Worm (Caenorhabditis elegans): Measurements from ENCODE around the gene mca-3.
A peak's percentile ranks its signal among the peaks of the same experiment; 100 is the strongest.

mca-3 gene

DNA sequence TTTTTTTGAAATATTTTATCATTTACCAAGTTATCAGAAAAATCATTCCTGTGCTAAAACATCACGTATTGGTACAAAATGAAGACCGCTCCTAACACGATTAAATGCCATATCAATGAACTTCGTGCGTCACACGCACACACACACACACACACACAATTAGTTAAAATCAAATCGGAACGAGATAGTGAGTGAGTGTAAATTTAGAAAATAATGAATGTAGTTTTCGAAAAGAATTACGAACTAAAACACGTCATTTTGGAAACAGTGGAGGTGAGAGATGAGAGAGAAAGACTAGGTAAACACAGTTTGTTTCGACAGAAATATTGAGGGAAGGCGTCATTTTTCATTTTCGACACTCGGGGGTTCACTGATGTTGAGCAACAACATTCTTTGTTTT lies 33.9 kb upstream of the mca-3 start:
- TF ChIP-seq hmg-20 (GFP tag; IDR thresholded peaks at IDR 0.05) (no peak), ztf-28 (GFP tag; IDR thresholded peaks at IDR 0.05) (no peak), F10E7.11 (tag; optimal IDR thresholded peaks at IDR 0.05) (no peak), nhr-80 (tag; optimal IDR thresholded peaks at IDR 0.05) (peak; percentile 68), nfyb-1 (GFP tag; IDR thresholded peaks at IDR 0.05) (0 out of 2 replicates have a peak, but pooled peaks have one; percentile 32), efl-1 (GFP tag; optimal IDR thresholded peaks at IDR 0.05) (no peak)

DNA sequence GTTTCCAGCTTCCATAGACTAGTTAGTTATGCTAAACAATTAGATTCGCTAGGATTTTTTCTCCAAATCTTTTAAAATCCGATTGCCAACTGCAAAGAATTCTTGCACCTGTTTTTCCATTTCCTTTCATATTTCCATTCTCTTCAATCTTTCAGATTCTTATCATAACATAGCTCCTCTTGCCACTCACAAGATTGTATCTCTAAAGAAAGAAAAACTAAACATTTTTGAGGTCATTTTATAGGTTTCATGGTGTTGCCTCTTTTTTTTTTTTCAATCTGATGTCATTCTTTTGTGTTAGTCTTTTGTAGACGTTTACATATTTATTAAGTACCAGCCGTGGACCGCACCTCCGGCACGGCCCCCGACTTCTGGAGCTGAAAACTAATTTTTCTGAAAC lies 32.4 kb upstream of the mca-3 start:
- TF ChIP-seq ZK185.1 (tag; optimal IDR thresholded peaks at IDR 0.05; ENCODE audit: poor library complexity, severe bottlenecking) (no peak), nhr-179 (tag; optimal IDR thresholded peaks at IDR 0.05) (no peak), bed-2 (GFP tag; IDR thresholded peaks at IDR 0.05) (no peak), F55B11.4 (tag; optimal IDR thresholded peaks at IDR 0.05; ENCODE audit: borderline replicate concordance, insufficient read depth) (no peak), Y53G8AR.9 (GFP tag; conservative IDR thresholded peaks at IDR 0.05) (no peak), efl-1 (GFP tag; optimal IDR thresholded peaks at IDR 0.05) (no peak), F57C9.4 (tag; optimal IDR thresholded peaks at IDR 0.05) (no peak), ets-4 (GFP tag; optimal IDR thresholded peaks at IDR 0.05) (no peak), snpc-4 (GFP tag; optimal IDR thresholded peaks at IDR 0.05) (no peak), snpc-4 (tag; optimal IDR thresholded peaks at IDR 0.05) (no peak), ztf-26 (tag; optimal IDR thresholded peaks at IDR 0.05) (no peak), rpc-1 (optimal IDR thresholded peaks at IDR 0.05) (no peak), rpc-1 (tag; optimal IDR thresholded peaks at IDR 0.05) (no peak), gei-17 (GFP tag; optimal IDR thresholded peaks at IDR 0.05) (no peak), ceh-40 (GFP tag; IDR thresholded peaks at IDR 0.05) (no peak)

DNA sequence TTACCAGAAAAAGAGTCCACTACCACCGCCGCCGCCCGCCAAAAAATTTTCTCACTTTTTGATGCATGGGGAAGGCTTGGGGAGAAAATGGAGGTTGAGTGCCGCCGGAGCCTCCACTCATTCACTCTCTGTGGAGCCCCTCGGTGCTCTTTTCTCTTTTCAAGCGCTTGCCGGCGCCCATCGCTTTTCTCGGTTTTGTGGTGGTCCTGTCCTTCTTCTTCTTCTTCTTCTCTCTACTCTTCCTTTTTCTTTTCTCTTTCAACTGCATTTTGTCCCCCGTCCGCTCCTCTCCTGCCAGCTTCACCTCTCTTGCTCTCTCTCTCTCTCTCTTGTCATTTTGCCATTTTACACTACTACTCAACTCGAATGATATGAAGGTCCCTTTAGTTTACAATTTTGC lies 30.6 kb upstream of the mca-3 start:
- peak; percentile 67 for TF ChIP-seq egrh-3 (GFP tag; IDR thresholded peaks at IDR 0.05)
- TF ChIP-seq ceh-79 (tag; optimal IDR thresholded peaks at IDR 0.05) = no peak
- no peak for TF ChIP-seq fkh-3 (tag; optimal IDR thresholded peaks at IDR 0.05)
- TF ChIP-seq D2030.7 (GFP tag; IDR thresholded peaks at IDR 0.05) = no peak
- TF ChIP-seq lin-26 (GFP tag; IDR thresholded peaks at IDR 0.05) = no peak
- no peak for TF ChIP-seq nhr-80 (tag; optimal IDR thresholded peaks at IDR 0.05)
- 0 out of 2 replicates have a peak, but pooled peaks have one; percentile 16 for TF ChIP-seq mcd-1 (GFP tag; IDR thresholded peaks at IDR 0.05)
- TF ChIP-seq B0336.3 (GFP tag; IDR thresholded peaks at IDR 0.05) = no peak
- no peak for TF ChIP-seq cebp-1 (GFP tag; IDR thresholded peaks at IDR 0.05)
- peak; percentile 34 for TF ChIP-seq cebp-1 (tag; optimal IDR thresholded peaks at IDR 0.05)
- peak; percentile 83 for TF ChIP-seq zfh-2 (GFP tag; conservative IDR thresholded peaks at IDR 0.05)

DNA sequence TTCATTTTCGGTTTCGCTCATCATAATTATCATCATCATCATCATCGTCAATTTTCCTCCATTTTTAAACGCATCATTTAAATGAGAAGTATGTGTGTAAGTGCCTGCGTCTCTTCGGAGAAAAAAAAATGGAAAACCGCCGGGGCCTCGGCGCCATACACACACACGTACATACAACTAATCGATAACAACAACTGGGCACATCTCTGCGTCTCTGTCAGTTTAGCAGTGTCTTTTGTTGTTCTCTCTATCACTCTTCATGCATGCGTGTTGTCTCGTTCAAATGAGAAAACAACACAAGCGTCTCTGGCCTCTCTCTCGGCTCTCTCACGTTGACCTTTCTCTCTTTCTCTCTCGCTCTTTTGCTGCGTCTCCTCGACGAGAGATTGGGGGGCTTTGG lies 27.8 kb upstream of the mca-3 start:
- no peak for TF ChIP-seq F39B2.1 (GFP tag; IDR thresholded peaks at IDR 0.05)
- no peak for TF ChIP-seq egl-18 (GFP tag; IDR thresholded peaks at IDR 0.05)
- TF ChIP-seq ztf-18 (tag; optimal IDR thresholded peaks at IDR 0.05) = peak; percentile 15
- TF ChIP-seq dox-1 (GFP tag; IDR thresholded peaks at IDR 0.05) = peak; percentile 68
- no peak for TF ChIP-seq lsl-1 (GFP tag; optimal IDR thresholded peaks at IDR 0.05)
- TF ChIP-seq nfya-1 (tag; optimal IDR thresholded peaks at IDR 0.05; ENCODE audit: borderline replicate concordance, insufficient read depth) = no peak
- peak; percentile 57 for TF ChIP-seq chd-7 (tag; optimal IDR thresholded peaks at IDR 0.05)
- TF ChIP-seq let-526 (GFP tag; IDR thresholded peaks at IDR 0.05) = no peak
- TF ChIP-seq zim-3 (tag; optimal IDR thresholded peaks at IDR 0.05) = no peak
- no peak for TF ChIP-seq hlh-12 (tag; optimal IDR thresholded peaks at IDR 0.05)
- no peak for TF ChIP-seq madf-10 (tag; optimal IDR thresholded peaks at IDR 0.05)
- TF ChIP-seq lin-35 (GFP tag; optimal IDR thresholded peaks at IDR 0.05) = peak in 1 of 3 experiments; percentile 42
- TF ChIP-seq nfyb-1 (GFP tag; IDR thresholded peaks at IDR 0.05) = peak; percentile 79; the same call in 1 of the 2 replicates
- TF ChIP-seq nhr-90 (tag; optimal IDR thresholded peaks at IDR 0.05) = peak; percentile 33
- no peak for TF ChIP-seq lag-1 (GFP tag; IDR thresholded peaks at IDR 0.05)
- TF ChIP-seq Y95B8A.8 (GFP tag; IDR thresholded peaks at IDR 0.05) = no peak
- no peak for TF ChIP-seq snpc-3.4 (tag; optimal IDR thresholded peaks at IDR 0.05)
- TF ChIP-seq sdz-38 (tag; optimal IDR thresholded peaks at IDR 0.05) = no peak
- TF ChIP-seq hsf-1 (GFP tag; IDR thresholded peaks at IDR 0.05) = no peak
